Worm (Caenorhabditis elegans): ENCODE data around the gene nhr-27.

DNA sequence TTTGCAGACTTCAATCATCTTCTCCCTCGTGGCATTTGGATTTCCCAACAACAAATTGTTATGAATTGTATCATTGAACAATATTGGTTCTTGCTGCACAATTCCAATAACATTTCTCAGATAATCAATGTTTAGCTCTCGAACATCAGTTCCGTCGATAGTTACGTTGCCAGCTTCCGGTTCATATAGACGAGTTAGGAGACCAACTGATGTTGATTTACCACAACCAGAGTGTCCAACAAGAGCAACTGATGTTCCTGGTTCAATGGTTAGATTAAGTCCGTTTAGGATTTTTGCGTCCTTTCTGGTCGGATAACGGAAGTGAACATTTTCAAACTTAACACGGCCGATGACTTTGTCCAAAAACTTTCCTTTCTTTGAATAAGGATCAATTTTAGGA, 54.1 kb downstream of the nhr-27 start:
- no peak for TF ChIP-seq mcd-1 (GFP tag; IDR thresholded peaks at IDR 0.05)
- TF ChIP-seq unc-62 (GFP tag; optimal IDR thresholded peaks at IDR 0.05): no peak
- TF ChIP-seq ama-1 (optimal IDR thresholded peaks at IDR 0.05): no peak
- no peak for TF ChIP-seq ama-1 (GFP tag; optimal IDR thresholded peaks at IDR 0.05)
- no peak for TF ChIP-seq zim-3 (tag; optimal IDR thresholded peaks at IDR 0.05)
- no peak for TF ChIP-seq Y79H2A.3 (GFP tag; conservative IDR thresholded peaks at IDR 0.05)
- TF ChIP-seq dpff-1 (tag; optimal IDR thresholded peaks at IDR 0.05): no peak
- TF ChIP-seq ztf-25 (GFP tag; IDR thresholded peaks at IDR 0.05): no peak
- TF ChIP-seq pha-4 (tag; optimal IDR thresholded peaks at IDR 0.05): no peak
- no peak for TF ChIP-seq snpc-4 (GFP tag; optimal IDR thresholded peaks at IDR 0.05)
- TF ChIP-seq snpc-4 (tag; optimal IDR thresholded peaks at IDR 0.05): no peak
- TF ChIP-seq ztf-26 (tag; optimal IDR thresholded peaks at IDR 0.05): no peak
- no peak for TF ChIP-seq tlf-1 (GFP tag; optimal IDR thresholded peaks at IDR 0.05)
- no peak for TF ChIP-seq Y56A3A.18 (GFP tag; IDR thresholded peaks at IDR 0.05)
- no peak for TF ChIP-seq dox-1 (GFP tag; IDR thresholded peaks at IDR 0.05)

All from whole organism, young adult.